Worm (Caenorhabditis elegans): ENCODE results near the gene top-2.

top-2 gene

DNA sequence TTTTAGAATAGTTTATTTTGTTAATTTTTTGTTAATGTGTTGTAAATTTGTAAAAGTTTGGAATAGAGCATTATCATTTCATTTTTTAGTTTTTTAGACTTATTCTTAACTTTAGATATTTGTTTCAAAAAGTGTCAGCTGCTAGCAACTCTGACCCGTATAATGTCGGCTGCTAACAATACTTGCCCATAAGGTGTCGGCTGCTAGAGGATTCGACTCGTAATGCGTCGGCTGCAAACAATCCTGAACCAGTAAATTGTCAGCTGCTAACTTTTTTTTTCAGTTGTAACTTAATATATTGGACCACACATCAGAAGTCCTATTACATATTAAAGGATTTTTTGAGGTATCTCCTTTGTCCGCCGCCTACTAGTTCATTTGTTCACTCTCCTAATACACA lies 32.2 kb upstream of the top-2 start:
- TF ChIP-seq snpc-3.4 (tag; optimal IDR thresholded peaks at IDR 0.05) (no peak), ceh-58 (GFP tag; IDR thresholded peaks at IDR 0.05) (no peak), snpc-1.1 (tag; optimal IDR thresholded peaks at IDR 0.05; ENCODE audit: insufficient read depth) (peak; percentile 34), snpc-4 (GFP tag; optimal IDR thresholded peaks at IDR 0.05) (peak; percentile 27), snpc-4 (tag; optimal IDR thresholded peaks at IDR 0.05) (peak in 3 of 4 experiments; percentile 37 to 78 (median 67))

ce11 chrII:11843441-11843840 lies 31.5 kb upstream of the top-2 start:
- TF ChIP-seq snpc-4 (GFP tag; optimal IDR thresholded peaks at IDR 0.05) (no peak), snpc-4 (tag; optimal IDR thresholded peaks at IDR 0.05) (no peak), Y53G8AR.9 (GFP tag; conservative IDR thresholded peaks at IDR 0.05) (0 out of 2 replicates have a peak, but pooled peaks have one; percentile 26), bed-2 (GFP tag; IDR thresholded peaks at IDR 0.05) (no peak), Y79H2A.3 (GFP tag; conservative IDR thresholded peaks at IDR 0.05) (no peak), egl-18 (GFP tag; IDR thresholded peaks at IDR 0.05) (no peak), F57A8.1 (GFP tag; optimal IDR thresholded peaks at IDR 0.05) (no peak), tbx-9 (tag; optimal IDR thresholded peaks at IDR 0.05; ENCODE audit: borderline replicate concordance) (no peak)

- 0 out of 2 replicates have a peak, but pooled peaks have one; percentile 20 for TF ChIP-seq Y53G8AR.9 (GFP tag; conservative IDR thresholded peaks at IDR 0.05)
- no peak for TF ChIP-seq ceh-91 (GFP tag; IDR thresholded peaks at IDR 0.05)
Measured at ce11 chrII:11844072-11844471, 30.9 kb upstream of the top-2 start.

DNA sequence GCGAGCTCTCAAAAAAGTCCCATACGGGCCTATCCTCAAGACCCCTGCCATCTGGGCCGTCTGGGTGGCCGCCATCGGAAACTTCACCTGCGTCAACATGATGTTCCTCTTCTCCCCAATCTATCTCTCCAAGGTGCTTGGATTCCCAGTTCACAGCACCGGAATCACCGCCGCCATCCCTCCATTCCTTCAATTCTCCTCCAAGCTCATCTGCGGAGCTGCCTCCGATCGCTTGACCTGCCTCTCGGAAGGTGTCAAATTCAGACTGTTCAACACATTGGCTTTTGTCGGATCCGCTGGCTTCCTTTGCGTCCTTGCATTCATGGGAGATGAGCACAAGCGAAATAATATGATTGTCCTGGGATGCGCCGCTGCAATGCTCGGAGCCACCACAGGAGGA lies 30.0 kb upstream of the top-2 start:
- TF ChIP-seq pha-4 (tag; optimal IDR thresholded peaks at IDR 0.05): no peak
- peak; percentile 76 for TF ChIP-seq zfh-2 (GFP tag; conservative IDR thresholded peaks at IDR 0.05)

ce11 chrII:11845954-11846353 lies 29.0 kb upstream of the top-2 start:
- TF ChIP-seq snpc-4 (GFP tag; optimal IDR thresholded peaks at IDR 0.05) (no peak), snpc-4 (tag; optimal IDR thresholded peaks at IDR 0.05) (peak; percentile 70 to 77 (median 75)), mes-4 (tag; optimal IDR thresholded peaks at IDR 0.05) (no peak), hlh-26 (GFP tag; conservative IDR thresholded peaks at IDR 0.05) (no peak), B0336.3 (GFP tag; IDR thresholded peaks at IDR 0.05) (no peak), Y95B8A.8 (GFP tag; IDR thresholded peaks at IDR 0.05) (0 out of 2 replicates have a peak, but pooled peaks have one; percentile 29), F23B12.7 (tag; optimal IDR thresholded peaks at IDR 0.05; ENCODE audit: insufficient read depth) (no peak), hlh-12 (tag; optimal IDR thresholded peaks at IDR 0.05) (no peak), ztf-6 (GFP tag; IDR thresholded peaks at IDR 0.05) (no peak), egl-44 (GFP tag; IDR thresholded peaks at IDR 0.05) (no peak), attf-6 (GFP tag; IDR thresholded peaks at IDR 0.05) (no peak), madf-3 (GFP tag; IDR thresholded peaks at IDR 0.05) (no peak), zim-3 (tag; optimal IDR thresholded peaks at IDR 0.05) (no peak), T07F8.4 (tag; optimal IDR thresholded peaks at IDR 0.05) (no peak), rec-8 (tag; optimal IDR thresholded peaks at IDR 0.05) (no peak), Y53G8AR.9 (GFP tag; conservative IDR thresholded peaks at IDR 0.05) (no peak), gei-17 (GFP tag; optimal IDR thresholded peaks at IDR 0.05) (no peak), cebp-2 (GFP tag; IDR thresholded peaks at IDR 0.05) (no peak), ama-1 (optimal IDR thresholded peaks at IDR 0.05) (peak; percentile 22), ama-1 (GFP tag; optimal IDR thresholded peaks at IDR 0.05) (no peak), madf-10 (tag; optimal IDR thresholded peaks at IDR 0.05) (no peak), rpc-1 (optimal IDR thresholded peaks at IDR 0.05) (no peak), rpc-1 (tag; optimal IDR thresholded peaks at IDR 0.05) (no peak), K11D2.4 (GFP tag; IDR thresholded peaks at IDR 0.05) (peak; percentile 32; the same call in 1 of the 2 replicates), nhr-120 (GFP tag; IDR thresholded peaks at IDR 0.05) (no peak), nfyb-1 (GFP tag; IDR thresholded peaks at IDR 0.05) (no peak), egrh-3 (GFP tag; IDR thresholded peaks at IDR 0.05) (no peak), dox-1 (GFP tag; IDR thresholded peaks at IDR 0.05) (no peak), rcor-1 (GFP tag; IDR thresholded peaks at IDR 0.05) (no peak)

All from whole organism, young adult.